Fruit fly (Drosophila melanogaster): ENCODE measurements around the gene Fitm.

The Fitm gene

dm6 chr3L:5096674-5097073, 49.2 kb downstream of the Fitm start:
- TF ChIP-seq net (GFP tag; optimal IDR thresholded peaks at IDR 0.05) (peak; percentile 38), CG1621 (tag; optimal IDR thresholded peaks at IDR 0.05) (peak; percentile 43), fd59A (GFP tag; optimal IDR thresholded peaks at IDR 0.05) (no peak), CG31627 (GFP tag; optimal IDR thresholded peaks at IDR 0.05) (no peak), CG15336 (GFP tag; IDR thresholded peaks at IDR 0.05) (no peak), CG34406 (GFP tag; optimal IDR thresholded peaks at IDR 0.05) (peak; percentile 58), acj6 (GFP tag; optimal IDR thresholded peaks at IDR 0.05) (peak; percentile 31), Eip78C (GFP tag) (peak; percentile 89), CG9139 (GFP tag; optimal IDR thresholded peaks at IDR 0.05) (peak; percentile 16), Eip93F (GFP tag; optimal IDR thresholded peaks at IDR 0.05) (no peak), salr (GFP tag; optimal IDR thresholded peaks at IDR 0.05) (peak in 1 of 2 experiments; percentile 35), topi (GFP tag; optimal IDR thresholded peaks at IDR 0.05) (peak; percentile 20), ss (GFP tag; optimal IDR thresholded peaks at IDR 0.05) (peak in 1 of 2 experiments; percentile 16), CG6163 (GFP tag; IDR thresholded peaks at IDR 0.05) (peak; percentile 75), achi (GFP tag; optimal IDR thresholded peaks at IDR 0.05) (peak; percentile 31), CG6808 (GFP tag; optimal IDR thresholded peaks at IDR 0.05) (peak; percentile 1), OdsH (GFP tag; optimal IDR thresholded peaks at IDR 0.05) (peak; percentile 45), CG6792 (GFP tag; optimal IDR thresholded peaks at IDR 0.05) (peak; percentile 2), pdm3 (GFP tag; optimal IDR thresholded peaks at IDR 0.05) (peak; percentile 18), CG8632 (GFP tag; optimal IDR thresholded peaks at IDR 0.05) (peak; percentile 37), CG16779 (tag; optimal IDR thresholded peaks at IDR 0.05) (no peak), Ets96B (tag; optimal IDR thresholded peaks at IDR 0.05) (no peak), svp (GFP tag) (no peak), Sox102F (GFP tag; optimal IDR thresholded peaks at IDR 0.05) (peak; percentile 18), CG10669 (GFP tag; optimal IDR thresholded peaks at IDR 0.05) (peak; percentile 45), CG11902 (GFP tag; optimal IDR thresholded peaks at IDR 0.05) (no peak), Eip75B (GFP tag; optimal IDR thresholded peaks at IDR 0.05) (peak; percentile 14), Met (GFP tag; optimal IDR thresholded peaks at IDR 0.05) (peak; percentile 33), lz (GFP tag; optimal IDR thresholded peaks at IDR 0.05) (no peak), esn (GFP tag; optimal IDR thresholded peaks at IDR 0.05) (no peak), CG8119 (GFP tag; IDR thresholded peaks at IDR 0.05) (no peak), dac (GFP tag; optimal IDR thresholded peaks at IDR 0.05) (no peak), spab (GFP tag; optimal IDR thresholded peaks at IDR 0.05) (peak; percentile 15), CG3919 (GFP tag; optimal IDR thresholded peaks at IDR 0.05) (peak; percentile 53), Hr4 (GFP tag; optimal IDR thresholded peaks at IDR 0.05) (no peak)

Data from whole organism, prepupa.